Worm (Caenorhabditis elegans): ENCODE measurements around the gene tin-9.2.

ce11 chrIV:13118794-13119193, 20.0 kb downstream of the tin-9.2 start, which contains the start of gene unc-30:
- TF ChIP-seq hmg-4 (GFP tag; optimal IDR thresholded peaks at IDR 0.05) = no peak
- no peak for TF ChIP-seq flt-1 (GFP tag; IDR thresholded peaks at IDR 0.05)
- no peak for TF ChIP-seq ama-1 (optimal IDR thresholded peaks at IDR 0.05)
- no peak for TF ChIP-seq tbx-37 (GFP tag; conservative IDR thresholded peaks at IDR 0.05)
- TF ChIP-seq aly-1 (tag; optimal IDR thresholded peaks at IDR 0.05) = no peak
- no peak for TF ChIP-seq tbx-11 (GFP tag; IDR thresholded peaks at IDR 0.05)
- TF ChIP-seq scrt-1 (GFP tag; IDR thresholded peaks at IDR 0.05) = no peak
- TF ChIP-seq ets-7 (tag; optimal IDR thresholded peaks at IDR 0.05) = no peak
- TF ChIP-seq sea-1 (GFP tag; conservative IDR thresholded peaks at IDR 0.05) = no peak
- TF ChIP-seq B0310.2 (tag; optimal IDR thresholded peaks at IDR 0.05) = no peak
- no peak for TF ChIP-seq ceh-13 (GFP tag; optimal IDR thresholded peaks at IDR 0.05)
- no peak for TF ChIP-seq hnd-1 (tag; optimal IDR thresholded peaks at IDR 0.05)
